Fruit fly (Drosophila melanogaster) whole organism, embryonic: ENCODE measurements around the gene CG5973.
A peak's percentile ranks its signal among the peaks of the same experiment; 100 is the strongest.

Experiments
- Aef1 ChIP-seq: fragments of 200-800 bp; sonication (Bioruptor generic); IDR thresholded peaks from 3 replicates; pipeline ENCODE4 v1.3.6; 2022; ENCODE audit warnings: missing biosample characterization, missing genetic modification characterization
- Bgb ChIP-seq: fragments of 200-800 bp; sonication (Bioruptor generic); IDR thresholded peaks from 2 replicates; pipeline ENCODE4 v1.3.6; 2022; ENCODE audit warnings: missing biosample characterization, missing genetic modification characterization; ENCODE audit not compliant: partially characterized antibody
- CG10654 ChIP-seq: fragments of 200-800 bp; sonication (Bioruptor generic); optimal IDR thresholded peaks from 2 replicates; lab custom pipeline; 2016; ENCODE audit warnings: missing biosample characterization, missing genetic modification characterization
- CG11456 ChIP-seq: fragments of 200-800 bp; sonication (Bioruptor generic); IDR thresholded peaks from 3 replicates; pipeline ENCODE4 v1.3.6; 2022; ENCODE audit warnings: missing biosample characterization, missing genetic modification characterization
- CG12391 ChIP-seq: fragments of 200-800 bp; sonication (Bioruptor generic); optimal IDR thresholded peaks from 3 replicates; lab custom pipeline; 2018; ENCODE audit warnings: missing biosample characterization, mild to moderate bottlenecking, missing genetic modification characterization, moderate library complexity
- CG13894 ChIP-seq: fragments of 200-800 bp; sonication (Bioruptor generic); optimal IDR thresholded peaks from 3 replicates; lab custom pipeline; 2018; ENCODE audit warnings: missing biosample characterization, mild to moderate bottlenecking, missing genetic modification characterization, moderate library complexity
- CG14710 ChIP-seq: fragments of 200-800 bp; sonication (Bioruptor generic); optimal IDR thresholded peaks from 3 replicates; lab custom pipeline; 2019; ENCODE audit warnings: missing biosample characterization, mild to moderate bottlenecking, missing genetic modification characterization, moderate library complexity
- CG15479 ChIP-seq: fragments of 200-800 bp; sonication (Bioruptor generic); optimal IDR thresholded peaks from 3 replicates; lab custom pipeline; 2019; ENCODE audit warnings: missing biosample characterization, mild to moderate bottlenecking, missing genetic modification characterization, moderate library complexity
- CG1603 ChIP-seq: fragments of 200-800 bp; sonication (Bioruptor generic); optimal IDR thresholded peaks from 2 replicates; lab custom pipeline; 2019; ENCODE audit warnings: missing biosample characterization, mild to moderate bottlenecking, missing genetic modification characterization, moderate library complexity
- CG16813 ChIP-seq: fragments of 200-800 bp; sonication (Bioruptor generic); IDR thresholded peaks from 3 replicates; pipeline ENCODE4 v1.3.6; 2022; ENCODE audit warnings: missing biosample characterization, missing genetic modification characterization; ENCODE audit not compliant: partially characterized antibody
- CG17829 ChIP-seq: fragments of 200-800 bp; optimal IDR thresholded peaks from 2 replicates; lab custom pipeline; 2019; ENCODE audit warnings: missing biosample characterization, mild to moderate bottlenecking, missing genetic modification characterization, moderate library complexity
- CG1792 ChIP-seq: fragments of 200-800 bp; sonication (Bioruptor generic); optimal IDR thresholded peaks from 2 replicates; lab custom pipeline; 2016; ENCODE audit warnings: missing biosample characterization, missing genetic modification characterization
- CG2678 ChIP-seq: fragments of 200-800 bp; sonication (Bioruptor generic); optimal IDR thresholded peaks from 3 replicates; lab custom pipeline; 2019; ENCODE audit warnings: missing biosample characterization, mild to moderate bottlenecking, missing genetic modification characterization, moderate library complexity
- CG3065 ChIP-seq: fragments of 200-800 bp; sonication (Bioruptor generic); optimal IDR thresholded peaks from 2 replicates; lab custom pipeline; 2016; ENCODE audit warnings: missing biosample characterization, missing genetic modification characterization
- CG4854 ChIP-seq: fragments of 200-800 bp; sonication (Bioruptor generic); optimal IDR thresholded peaks from 2 replicates; lab custom pipeline; 2016; ENCODE audit warnings: missing biosample characterization, missing genetic modification characterization, inconsistent platforms
- CG5953 ChIP-seq: fragments of 200-800 bp; sonication (Bioruptor generic); IDR thresholded peaks from 2 replicates; pipeline ENCODE4 v1.3.6; 2022; ENCODE audit warnings: missing biosample characterization, missing genetic modification characterization
- CG7745 ChIP-seq: fragments of 200-800 bp; sonication (Bioruptor generic); optimal IDR thresholded peaks from 2 replicates; lab custom pipeline; 2018; ENCODE audit warnings: missing biosample characterization, mild to moderate bottlenecking, missing genetic modification characterization, moderate library complexity
- CG7987 ChIP-seq: fragments of 200-800 bp; sonication (Bioruptor generic); optimal IDR thresholded peaks from 2 replicates; lab custom pipeline; 2018; ENCODE audit warnings: missing biosample characterization, mild to moderate bottlenecking, missing genetic modification characterization, moderate library complexity
- Drgx ChIP-seq: fragments of 200-800 bp; sonication (Bioruptor generic); IDR thresholded peaks from 2 replicates; pipeline ENCODE4 v1.3.6; 2022; ENCODE audit warnings: missing biosample characterization, missing genetic modification characterization
- Gsc ChIP-seq: fragments of 200-800 bp; sonication (Bioruptor generic); IDR thresholded peaks from 2 replicates; pipeline ENCODE4 v1.3.6; 2022; ENCODE audit warnings: missing biosample characterization, missing genetic modification characterization
- Hand ChIP-seq: fragments of 200-800 bp; sonication (Bioruptor generic); optimal IDR thresholded peaks from 2 replicates; lab custom pipeline; 2017; ENCODE audit warnings: mild to moderate bottlenecking, missing biosample characterization, missing genetic modification reagents, missing genetic modification characterization
- Med ChIP-seq: fragments of 200-800 bp; sonication (Bioruptor generic); peaks from one replicate; lab custom pipeline; 2016; ENCODE audit warnings: missing biosample characterization, missing genetic modification characterization, mild to moderate bottlenecking, inconsistent platforms, moderate library complexity
- Nf-YC ChIP-seq: fragments of 200-800 bp; optimal IDR thresholded peaks from 3 replicates; lab custom pipeline; 2019; ENCODE audit warnings: missing biosample characterization, mild to moderate bottlenecking, missing genetic modification characterization, moderate library complexity
- Pdp1 ChIP-seq, 2 experiments: fragments of 200-800 bp; sonication (Bioruptor generic); optimal IDR thresholded peaks; 3 replicates each; lab custom pipeline; 2016; ENCODE audit warnings: missing biosample characterization in 2 of 2, missing genetic modification characterization in 2 of 2, mild to moderate bottlenecking in 1 of 2, moderate library complexity in 1 of 2
- Sin3A ChIP-seq: fragments of >200 bp; optimal IDR thresholded peaks from 2 replicates; lab custom pipeline; 2018
- Usf ChIP-seq: fragments of 200-800 bp; sonication (Bioruptor generic); optimal IDR thresholded peaks from 2 replicates; lab custom pipeline; 2017; ENCODE audit warnings: missing genotype, missing biosample characterization, missing genetic modification characterization
- ash1 ChIP-seq: fragments of 200-800 bp; sonication (Bioruptor generic); optimal IDR thresholded peaks from 2 replicates; lab custom pipeline; 2018; ENCODE audit warnings: missing biosample characterization, mild to moderate bottlenecking, missing genetic modification characterization
- chinmo ChIP-seq: fragments of 200-800 bp; sonication (Bioruptor generic); IDR thresholded peaks from 4 replicates; pipeline ENCODE4 v1.3.6; 2022; ENCODE audit warnings: missing biosample characterization, missing genetic modification characterization; ENCODE audit not compliant: partially characterized antibody
- crol ChIP-seq: fragments of 200-800 bp; sonication (Bioruptor generic); IDR thresholded peaks from 2 replicates; pipeline ENCODE4 v1.3.6; 2022; ENCODE audit warnings: missing biosample characterization, missing genetic modification characterization
- dm ChIP-seq: fragments of 200-800 bp; sonication (Bioruptor generic); optimal IDR thresholded peaks from 3 replicates; lab custom pipeline; 2016; ENCODE audit warnings: missing biosample characterization, missing genetic modification characterization
- dmrt99B ChIP-seq: fragments of 200-800 bp; sonication (Bioruptor generic); optimal IDR thresholded peaks from 2 replicates; lab custom pipeline; 2018; ENCODE audit warnings: missing biosample characterization, mild to moderate bottlenecking, missing genetic modification characterization, moderate library complexity
- emc ChIP-seq: fragments of 200-800 bp; sonication (Bioruptor generic); optimal IDR thresholded peaks from 2 replicates; lab custom pipeline; 2016; ENCODE audit warnings: missing biosample characterization, missing genetic modification characterization
- fd64A ChIP-seq: fragments of 200-800 bp; sonication (Bioruptor generic); optimal IDR thresholded peaks from 3 replicates; lab custom pipeline; 2018; ENCODE audit warnings: missing biosample characterization, mild to moderate bottlenecking, missing genetic modification characterization
- fru ChIP-seq: fragments of >200 bp; optimal IDR thresholded peaks from 2 replicates; lab custom pipeline; 2017
- hb ChIP-seq: fragments of 200-800 bp; sonication (Bioruptor generic); IDR thresholded peaks from 3 replicates; pipeline ENCODE4 v1.3.6; 2022; ENCODE audit warnings: missing biosample characterization, missing genetic modification characterization; ENCODE audit not compliant: partially characterized antibody
- inv ChIP-seq: fragments of 200-800 bp; sonication (Bioruptor generic); IDR thresholded peaks from 2 replicates; pipeline ENCODE4 v1.3.6; 2022; ENCODE audit warnings: missing biosample characterization, missing genetic modification characterization; ENCODE audit not compliant: partially characterized antibody
- mam ChIP-seq: fragments of 200-800 bp; sonication (Bioruptor generic); optimal IDR thresholded peaks from 3 replicates; lab custom pipeline; 2016; ENCODE audit warnings: missing biosample characterization, missing genetic modification characterization
- otp ChIP-seq: fragments of 200-800 bp; sonication (Bioruptor generic); IDR thresholded peaks from 3 replicates; pipeline ENCODE4, ENCODE4 v1.3.6; 2022; ENCODE audit warnings: missing biosample characterization, missing genetic modification characterization
- pan ChIP-seq, 4 experiments: fragments of >200 bp in 3 of 4; fragments of 200-800 bp in 1 of 4; sonication (Bioruptor generic) in 1 of 4; optimal IDR thresholded peaks in 3 of 4; IDR thresholded peaks in 1 of 4; 2 replicates each; pipeline versions ENCODE4 v1.3.6 to Lab custom; 2017 to 2022; ENCODE audit warnings: missing biosample characterization in 2 of 4, missing genetic modification characterization in 2 of 4, mixed read lengths in 1 of 4
- pzg ChIP-seq: fragments of 200-800 bp; sonication (Bioruptor generic); optimal IDR thresholded peaks from 3 replicates; lab custom pipeline; 2018; ENCODE audit warnings: missing biosample characterization, mild to moderate bottlenecking, missing genetic modification characterization, moderate library complexity
- sc ChIP-seq, 3 experiments: fragments of >200 bp in 2 of 3; fragments of 200-800 bp in 1 of 3; sonication (Bioruptor generic) in 1 of 3; optimal IDR thresholded peaks; 2 replicates in 2 of 3; 3 replicates in 1 of 3; lab custom pipeline; 2017; ENCODE audit warnings: mild to moderate bottlenecking in 1 of 3, missing biosample characterization in 1 of 3, missing genetic modification characterization in 1 of 3, missing genetic modification reagents in 1 of 3
- sqz ChIP-seq: fragments of 200-800 bp; sonication (Bioruptor generic); optimal IDR thresholded peaks from 3 replicates; lab custom pipeline; 2018; ENCODE audit warnings: missing biosample characterization, mild to moderate bottlenecking, missing genetic modification characterization
- ssp ChIP-seq: fragments of 200-800 bp; sonication (Bioruptor generic); IDR thresholded peaks from 2 replicates; pipeline ENCODE4 v1.3.6; 2022; ENCODE audit warnings: missing biosample characterization, missing genetic modification characterization
- sug ChIP-seq: fragments of 200-800 bp; optimal IDR thresholded peaks from 2 replicates; lab custom pipeline; 2019; ENCODE audit warnings: missing biosample characterization, mild to moderate bottlenecking, missing genetic modification characterization, moderate library complexity
- tap ChIP-seq: fragments of 200-800 bp; optimal IDR thresholded peaks from 3 replicates; lab custom pipeline; 2019; ENCODE audit warnings: missing biosample characterization, mild to moderate bottlenecking, missing genetic modification characterization, moderate library complexity
- tio ChIP-seq: fragments of 200-800 bp; sonication (Bioruptor generic); optimal IDR thresholded peaks from 2 replicates; lab custom pipeline; 2017; ENCODE audit warnings: missing biosample characterization, missing genetic modification characterization, inconsistent platforms
- vnd ChIP-seq: fragments of 200-800 bp; sonication (Bioruptor generic); IDR thresholded peaks from 3 replicates; pipeline ENCODE4 v1.3.6; 2022; ENCODE audit warnings: missing biosample characterization, missing genetic modification characterization; ENCODE audit not compliant: partially characterized antibody
- zfh2 ChIP-seq: fragments of 200-800 bp; sonication (Bioruptor generic); optimal IDR thresholded peaks from 2 replicates; lab custom pipeline; 2016; ENCODE audit warnings: missing biosample characterization, missing genetic modification characterization

Gene CG5973

dm6 chr2L:7426326-7427066, 10.8 kb upstream of the CG5973 start, which contains the start of gene muc (continued):
- TF ChIP-seq vnd (GFP tag; lab: Robert Waterston, UW) (peak; percentile 51; the same call in 1 of the 3 replicates), Usf (GFP tag; lab: Kevin White, UChicago) (no peak), ash1 (GFP tag; lab: Kevin White, UChicago) (no peak), Nf-YC (tag; lab: Kevin White, UChicago) (no peak), CG1792 (GFP tag; lab: Kevin White, UChicago) (no peak), dm (no peak), CG14710 (tag; lab: Kevin White, UChicago) (peak; percentile 73), hb (peak; percentile 22; the same call in 1 of the 3 replicates), sqz (GFP tag; lab: Kevin White, UChicago) (no peak), otp (GFP tag; lab: Robert Waterston, UW) (no peak), fd64A (GFP tag; lab: Kevin White, UChicago) (no peak), CG7745 (no peak), crol (GFP tag; lab: Robert Waterston, UW) (no peak), Drgx (0 out of 2 replicates have a peak, but pooled peaks have one; percentile 52), CG3065 (GFP tag; lab: Kevin White, UChicago) (no peak), emc (no peak), CG17829 (tag; lab: Kevin White, UChicago) (peak; percentile 51), Bgb (GFP tag; lab: Robert Waterston, UW) (peak; percentile 61), tio (peak; percentile 42), tap (peak; percentile 13), chinmo (GFP tag; lab: Robert Waterston, UW) (no peak), sug (tag; lab: Kevin White, UChicago) (no peak), CG15479 (GFP tag; lab: Kevin White, UChicago) (no peak), sc (optimal IDR thresholded peaks at IDR 0.05; lab: Kevin White, UChicago) (no peak), sc (GFP tag; optimal IDR thresholded peaks at IDR 0.05; lab: Kevin White, UChicago) (no peak), zfh2 (peak; percentile 41), dmrt99B (tag; lab: Kevin White, UChicago) (peak; percentile 31), inv (peak; percentile 66), CG13894 (tag; lab: Kevin White, UChicago) (peak; percentile 63), pan (optimal IDR thresholded peaks at IDR 0.05; lab: Kevin White, UChicago) (no peak), pan (GFP tag; optimal IDR thresholded peaks at IDR 0.05 in 1 of 2, IDR thresholded peaks at IDR 0.05 in 1 of 2) (peak in 1 of 2 experiments; percentile 59), CG2678 (tag; lab: Kevin White, UChicago) (peak; percentile 53), Gsc (GFP tag; lab: Robert Waterston, UW) (no peak), CG4854 (no peak), CG5953 (GFP tag; lab: Robert Waterston, UW) (no peak), CG1603 (tag; lab: Kevin White, UChicago) (peak; percentile 70), Pdp1 (GFP tag; optimal IDR thresholded peaks at IDR 0.05; lab: Kevin White, UChicago) (peak; percentile 28 to 38), CG7987 (GFP tag; lab: Kevin White, UChicago) (no peak), ssp (GFP tag; lab: Robert Waterston, UW) (peak; percentile 98), Aef1 (GFP tag; lab: Robert Waterston, UW) (no peak), Hand (GFP tag; lab: Kevin White, UChicago) (no peak), CG10654 (GFP tag; lab: Kevin White, UChicago) (peak; percentile 13), pzg (GFP tag; lab: Kevin White, UChicago) (peak; percentile 63), fru (no peak), Sin3A (lab: Kevin White, UChicago) (peak; percentile 86), CG11456 (peak; percentile 63; the same call in 1 of the 3 replicates), CG16813 (peak; percentile 74), Med (GFP tag; lab: Kevin White, UChicago) (peak; percentile 59), CG12391 (peak; percentile 68), mam (GFP tag; lab: Kevin White, UChicago) (peak; percentile 52)
